Fruit fly (Drosophila melanogaster) whole organism: ENCODE results near the gene PolE1.

Source experiments
- CG8478 ChIP-seq: fragments of >200 bp; optimal IDR thresholded peaks from 2 replicates; lab custom pipeline; 2018; ENCODE audit warnings: inconsistent platforms
- usp ChIP-seq: fragments of >200 bp; optimal IDR thresholded peaks from 2 replicates; lab custom pipeline; 2017; ENCODE audit warnings: missing biosample characterization, missing genetic modification characterization, mixed read lengths

dm6 chr3R:23395720-23396119 is 47.8 kb downstream of the PolE1 start:
- no peak for TF ChIP-seq CG8478 (lab: Kevin White, UChicago)
- no peak for TF ChIP-seq usp (GFP tag; lab: Kevin White, UChicago)
